Worm (Caenorhabditis elegans) whole organism, young adult: ENCODE measurements around the gene srx-10.

Experiments
- B0019.2 ChIP-seq: fragments of 200-800 bp; sonication (Bioruptor generic); conservative IDR thresholded peaks from 2 replicates; pipeline ENCODE4 v1.3.6; 2022; ENCODE audit warnings: missing genetic modification reagents, missing genetic modification characterization, missing compliant biosample characterization
- D2030.7 ChIP-seq: fragments of 200-800 bp; sonication (Bioruptor generic); IDR thresholded peaks from 2 replicates; pipeline ENCODE4 v1.3.6; 2022; ENCODE audit warnings: missing genetic modification reagents, missing genetic modification characterization, missing compliant biosample characterization
- F52B5.7 ChIP-seq: sonication (generic microtip); optimal IDR thresholded peaks from 2 replicates; lab custom pipeline; 2016; ENCODE audit warnings: mild to moderate bottlenecking, missing genetic modification characterization, missing compliant biosample characterization
- F57C9.4 ChIP-seq: sonication (generic microtip); optimal IDR thresholded peaks from 2 replicates; lab custom pipeline; 2017; ENCODE audit warnings: mild to moderate bottlenecking, missing genetic modification characterization, missing compliant biosample characterization
- K11D2.4 ChIP-seq: fragments of 200-800 bp; sonication (Bioruptor generic); IDR thresholded peaks from 2 replicates; pipeline ENCODE4 v1.3.6; 2022; ENCODE audit warnings: missing genetic modification reagents, missing genetic modification characterization, missing compliant biosample characterization
- T07F8.4 ChIP-seq: sonication (generic microtip); optimal IDR thresholded peaks from 2 replicates; lab custom pipeline; 2016; ENCODE audit warnings: mild to moderate bottlenecking, missing genetic modification characterization, moderate library complexity, missing compliant biosample characterization
- Y53G8AR.9 ChIP-seq: fragments of 200-800 bp; sonication (Bioruptor generic); conservative IDR thresholded peaks from 2 replicates; pipeline ENCODE4 v1.3.6; 2022; ENCODE audit warnings: missing genetic modification reagents, missing genetic modification characterization, missing compliant biosample characterization
- Y56A3A.18 ChIP-seq: fragments of 200-800 bp; sonication (Bioruptor generic); IDR thresholded peaks from 2 replicates; pipeline ENCODE4 v1.3.6; 2022; ENCODE audit warnings: missing genetic modification reagents, missing genetic modification characterization, missing compliant biosample characterization
- Y67H2A.10 ChIP-seq: fragments of 200-800 bp; sonication (Bioruptor generic); conservative IDR thresholded peaks from 2 replicates; pipeline ENCODE4 v1.3.6; 2022; ENCODE audit warnings: missing genetic modification reagents, missing genetic modification characterization, missing compliant biosample characterization
- Y79H2A.3 ChIP-seq: fragments of 200-800 bp; sonication (Bioruptor generic); conservative IDR thresholded peaks from 2 replicates; pipeline ENCODE4 v1.3.6; 2022; ENCODE audit warnings: missing genetic modification reagents, missing genetic modification characterization, missing compliant biosample characterization
- ZK185.1 ChIP-seq: sonication (generic microtip); optimal IDR thresholded peaks from 2 replicates; lab custom pipeline; 2016; ENCODE audit warnings: mild to moderate bottlenecking, missing genetic modification characterization, missing compliant biosample characterization; ENCODE audit not compliant: poor library complexity, severe bottlenecking
- atf-7 ChIP-seq: sonication (generic microtip); optimal IDR thresholded peaks from 2 replicates; lab custom pipeline; 2017; ENCODE audit warnings: mild to moderate bottlenecking, missing genetic modification characterization, missing compliant biosample characterization
- athp-1 ChIP-seq: sonication (generic microtip); optimal IDR thresholded peaks from 2 replicates; lab custom pipeline; 2017; ENCODE audit warnings: mild to moderate bottlenecking, missing genetic modification characterization, missing compliant biosample characterization
- attf-3 ChIP-seq: fragments of 200-800 bp; sonication (Bioruptor generic); conservative IDR thresholded peaks from 2 replicates; pipeline ENCODE4 v1.3.6; 2022; ENCODE audit warnings: missing genetic modification reagents, missing genetic modification characterization, missing compliant biosample characterization
- attf-5 ChIP-seq: fragments of 200-800 bp; sonication (Bioruptor generic); optimal IDR thresholded peaks from 2 replicates; lab custom pipeline; 2018; ENCODE audit warnings: mild to moderate bottlenecking, missing genetic modification characterization, missing compliant biosample characterization
- ccch-3 ChIP-seq: fragments of 200-800 bp; sonication (Bioruptor generic); optimal IDR thresholded peaks from 2 replicates; lab custom pipeline; 2018; ENCODE audit warnings: mild to moderate bottlenecking, missing genetic modification characterization, missing compliant biosample characterization
- ceh-100 ChIP-seq: fragments of 200-800 bp; sonication (Bioruptor generic); IDR thresholded peaks from 2 replicates; pipeline ENCODE4 v1.3.6; 2022; ENCODE audit warnings: missing genetic modification reagents, missing genetic modification characterization, missing compliant biosample characterization
- ceh-40 ChIP-seq: fragments of 200-800 bp; sonication (Bioruptor generic); IDR thresholded peaks from 2 replicates; pipeline ENCODE4 v1.3.6; 2022; ENCODE audit warnings: missing genetic modification characterization, missing compliant biosample characterization
- chd-7 ChIP-seq: sonication (generic microtip); optimal IDR thresholded peaks from 2 replicates; lab custom pipeline; 2016; ENCODE audit warnings: mild to moderate bottlenecking, missing genetic modification characterization, moderate library complexity, missing compliant biosample characterization
- dox-1 ChIP-seq: fragments of 200-800 bp; sonication (Bioruptor generic); IDR thresholded peaks from 2 replicates; pipeline ENCODE4 v1.3.6; 2022; ENCODE audit warnings: missing genetic modification reagents, missing genetic modification characterization, missing compliant biosample characterization
- dpff-1 ChIP-seq: sonication (generic microtip); optimal IDR thresholded peaks from 2 replicates; lab custom pipeline; 2017; ENCODE audit warnings: mild to moderate bottlenecking, missing genetic modification characterization, missing compliant biosample characterization
- dpl-1 ChIP-seq: fragments of 150-350 bp; optimal IDR thresholded peaks from 2 replicates; lab custom pipeline; 2014; ENCODE audit warnings: missing biosample characterization, missing genetic modification reagents, missing genetic modification characterization
- efl-1 ChIP-seq: fragments of 150-350 bp; optimal IDR thresholded peaks from 2 replicates; lab custom pipeline; 2014; ENCODE audit warnings: missing biosample characterization, missing genetic modification reagents, missing genetic modification characterization
- ekl-4 ChIP-seq: fragments of 200-800 bp; sonication (Bioruptor generic); IDR thresholded peaks from 2 replicates; pipeline ENCODE4 v1.3.6; 2022; ENCODE audit warnings: missing genetic modification reagents, missing genetic modification characterization, missing compliant biosample characterization
- ets-4 ChIP-seq: fragments of 200-800 bp; sonication (Bioruptor generic); optimal IDR thresholded peaks from 2 replicates; lab custom pipeline; 2018; ENCODE audit warnings: mild to moderate bottlenecking, missing genetic modification characterization, missing compliant biosample characterization
- fkh-3 ChIP-seq: sonication (generic microtip); optimal IDR thresholded peaks from 2 replicates; lab custom pipeline; 2016; ENCODE audit warnings: mild to moderate bottlenecking, missing genetic modification characterization, missing compliant biosample characterization
- lin-35 ChIP-seq, 3 experiments: fragments of 150-350 bp in 2 of 3; sonication (generic microtip) in 1 of 3; optimal IDR thresholded peaks; 2 replicates each; lab custom pipeline; 2014 to 2018; ENCODE audit warnings: missing biosample characterization in 3 of 3, missing genetic modification characterization in 3 of 3, missing genetic modification reagents in 3 of 3
- lsy-27 ChIP-seq: sonication (generic microtip); optimal IDR thresholded peaks from 2 replicates; lab custom pipeline; 2017; ENCODE audit warnings: missing genetic modification characterization, mild to moderate bottlenecking, missing compliant biosample characterization, antibody characterized with exemption, missing genotype, borderline replicate concordance; ENCODE audit not compliant: insufficient read depth
- madf-6 ChIP-seq: fragments of 200-800 bp; sonication (Bioruptor generic); IDR thresholded peaks from 2 replicates; pipeline ENCODE4 v1.3.6; 2022; ENCODE audit warnings: missing genetic modification reagents, missing genetic modification characterization, missing compliant biosample characterization
- nfya-2 ChIP-seq: fragments of 200-800 bp; sonication (Bioruptor generic); IDR thresholded peaks from 2 replicates; pipeline ENCODE4 v1.3.6; 2022; ENCODE audit warnings: missing genetic modification reagents, missing genetic modification characterization, missing compliant biosample characterization
- nfyb-1 ChIP-seq: fragments of 200-800 bp; sonication (Bioruptor generic); IDR thresholded peaks from 2 replicates; pipeline ENCODE4 v1.3.6; 2022; ENCODE audit warnings: missing genetic modification reagents, missing genetic modification characterization, missing compliant biosample characterization
- nhr-27 ChIP-seq: fragments of 200-800 bp; sonication (Bioruptor generic); optimal IDR thresholded peaks from 2 replicates; lab custom pipeline; 2018; ENCODE audit warnings: mild to moderate bottlenecking, missing genetic modification characterization, moderate library complexity, missing compliant biosample characterization
- nhr-80 ChIP-seq: sonication (generic microtip); optimal IDR thresholded peaks from 2 replicates; lab custom pipeline; 2016; ENCODE audit warnings: missing genetic modification characterization, missing compliant biosample characterization
- pha-4 ChIP-seq: fragments of 150-350 bp; sonication (generic microtip); optimal IDR thresholded peaks from 2 replicates; lab custom pipeline; 2014; ENCODE audit warnings: missing biosample characterization, missing genetic modification reagents, missing genetic modification characterization
- rcor-1 ChIP-seq: fragments of 200-800 bp; sonication (Bioruptor generic); IDR thresholded peaks from 2 replicates; pipeline ENCODE4 v1.3.6; 2022; ENCODE audit warnings: missing genetic modification reagents, missing genetic modification characterization, missing compliant biosample characterization
- sea-2 ChIP-seq: fragments of 200-800 bp; sonication (Bioruptor generic); IDR thresholded peaks from 2 replicates; pipeline ENCODE4 v1.3.6; 2022; ENCODE audit warnings: missing genetic modification characterization, missing compliant biosample characterization
- snpc-3.4 ChIP-seq: sonication (generic microtip); optimal IDR thresholded peaks from 2 replicates; lab custom pipeline; 2017; ENCODE audit warnings: missing genetic modification characterization, mild to moderate bottlenecking, missing compliant biosample characterization, antibody characterized with exemption, moderate library complexity, missing genotype, missing genetic modification reagents
- tbp1 ChIP-seq: fragments of 200-800 bp; sonication (Bioruptor generic); optimal IDR thresholded peaks from 2 replicates; lab custom pipeline; 2018; ENCODE audit warnings: mild to moderate bottlenecking, missing genetic modification characterization, missing compliant biosample characterization
- xnd-1 ChIP-seq: sonication (generic microtip); optimal IDR thresholded peaks from 2 replicates; lab custom pipeline; 2016; ENCODE audit warnings: missing genotype, missing genetic modification reagents, missing genetic modification characterization, missing compliant biosample characterization
- ztf-22 ChIP-seq: fragments of 200-800 bp; sonication (Bioruptor generic); optimal IDR thresholded peaks from 2 replicates; lab custom pipeline; 2018; ENCODE audit warnings: mild to moderate bottlenecking, missing genetic modification characterization, moderate library complexity, missing compliant biosample characterization
- ztf-25 ChIP-seq: fragments of 200-800 bp; sonication (Bioruptor generic); IDR thresholded peaks from 2 replicates; pipeline ENCODE4 v1.3.6; 2022; ENCODE audit warnings: missing genetic modification reagents, missing genetic modification characterization, missing compliant biosample characterization
- ztf-26 ChIP-seq: sonication (generic microtip); optimal IDR thresholded peaks from 2 replicates; lab custom pipeline; 2017; ENCODE audit warnings: missing genetic modification characterization, missing compliant biosample characterization
- ztf-28 ChIP-seq: fragments of 200-800 bp; sonication (Bioruptor generic); IDR thresholded peaks from 2 replicates; pipeline ENCODE4 v1.3.6; 2022; ENCODE audit warnings: missing genetic modification reagents, missing genetic modification characterization, missing compliant biosample characterization
- ztf-3 ChIP-seq: fragments of 200-800 bp; sonication (Bioruptor generic); optimal IDR thresholded peaks from 2 replicates; lab custom pipeline; 2018; ENCODE audit warnings: mild to moderate bottlenecking, missing genetic modification characterization, missing compliant biosample characterization

srx-10 gene

ce11 chrV:13908120-13908915 lies 38.0 kb downstream of the srx-10 start (continued):
- TF ChIP-seq ekl-4 (GFP tag; lab: Robert Waterston, UW) (no peak; the same call in 1 of the 2 replicates), tbp1 (GFP tag; lab: Kevin White, UChicago) (no peak), ztf-26 (no peak), lin-35 (GFP tag; optimal IDR thresholded peaks at IDR 0.05; lab: Kevin White, UChicago) (peak in 1 of 3 experiments; percentile 39), snpc-3.4 (tag; lab: Kevin White, UChicago) (no peak), madf-6 (no peak), ceh-100 (GFP tag; lab: Robert Waterston, UW) (no peak), ztf-22 (GFP tag; lab: Kevin White, UChicago) (no peak), chd-7 (peak; percentile 38), ztf-25 (GFP tag; lab: Robert Waterston, UW) (no peak), pha-4 (no peak), lsy-27 (tag; lab: Kevin White, UChicago) (no peak), attf-5 (GFP tag; lab: Kevin White, UChicago) (no peak), dox-1 (GFP tag; lab: Robert Waterston, UW) (peak; percentile 57), ccch-3 (GFP tag; lab: Kevin White, UChicago) (no peak), fkh-3 (tag; lab: Kevin White, UChicago) (no peak), Y56A3A.18 (GFP tag; lab: Robert Waterston, UW) (peak; percentile 7; the same call in 1 of the 2 replicates), efl-1 (GFP tag; lab: Kevin White, UChicago) (no peak), D2030.7 (GFP tag; lab: Robert Waterston, UW) (no peak), athp-1 (peak; percentile 1), dpl-1 (GFP tag; lab: Kevin White, UChicago) (no peak), ztf-28 (peak; percentile 33; the same call in 1 of the 2 replicates), sea-2 (GFP tag; lab: Robert Waterston, UW) (no peak), F52B5.7 (tag; lab: Kevin White, UChicago) (no peak), K11D2.4 (GFP tag; lab: Robert Waterston, UW) (peak; percentile 45), nhr-27 (no peak), xnd-1 (tag; lab: Kevin White, UChicago) (no peak), nhr-80 (tag; lab: Kevin White, UChicago) (no peak), ets-4 (GFP tag; lab: Kevin White, UChicago) (no peak), ceh-40 (GFP tag; lab: Robert Waterston, UW) (no peak), attf-3 (GFP tag; lab: Robert Waterston, UW) (0 out of 2 replicates have a peak, but pooled peaks have one; percentile 8), rcor-1 (no peak), dpff-1 (tag; lab: Kevin White, UChicago) (no peak), Y79H2A.3 (GFP tag; lab: Robert Waterston, UW) (peak; percentile 6; the same call in 1 of the 2 replicates), nfyb-1 (peak; percentile 64), F57C9.4 (tag; lab: Kevin White, UChicago) (no peak), ZK185.1 (tag; lab: Kevin White, UChicago) (no peak), Y53G8AR.9 (GFP tag; lab: Robert Waterston, UW) (no peak), B0019.2 (GFP tag; lab: Robert Waterston, UW) (no peak), atf-7 (tag; lab: Kevin White, UChicago) (no peak), Y67H2A.10 (GFP tag; lab: Robert Waterston, UW) (no peak), ztf-3 (peak; percentile 41), nfya-2 (no peak), T07F8.4 (tag; lab: Kevin White, UChicago) (no peak)
